Comparison of ENCODE assay signal across 1 fruit fly cellular context in the genomic region with DNA sequence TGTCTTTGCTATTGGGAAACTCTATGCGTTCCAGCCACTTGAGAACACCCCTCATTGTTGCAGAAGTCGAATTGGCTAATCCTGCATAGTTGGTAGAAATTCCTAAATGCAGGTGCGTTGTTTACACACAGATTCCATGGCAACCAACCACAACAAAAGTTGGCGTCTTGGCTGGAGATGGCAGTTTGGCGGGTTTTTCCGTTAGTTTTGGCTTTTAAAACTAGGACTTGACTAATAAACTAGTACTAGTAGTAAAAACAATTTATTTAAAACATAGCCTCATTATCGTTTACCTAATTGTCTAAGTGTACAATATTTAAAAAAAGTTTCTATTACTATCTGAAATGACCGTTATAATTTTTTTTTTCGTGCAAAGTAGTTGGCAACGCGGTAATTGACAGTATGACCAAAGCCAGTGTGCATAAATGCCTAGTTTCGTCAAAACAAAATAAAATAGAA.
TF ChIP-seq lines count a peak whose summit lies in the region.

Gene Exo70, plus strand, starts transcription at position 413 of the 459 bp plus-strand sequence.

TF ChIP-seq in whole organism, embryonic, 481 proteins besides CTCF, POLR2A, EP300 and RAD21 (continued from another document):
- TF ChIP-seq CG3995 (GFP tag; optimal IDR thresholded peaks at IDR 0.05; lab: Kevin White, UChicago) = no peak
- TF ChIP-seq ac (GFP tag; optimal IDR thresholded peaks at IDR 0.05; lab: Kevin White, UChicago) = no peak
- no peak for TF ChIP-seq CG1792 (GFP tag; optimal IDR thresholded peaks at IDR 0.05; lab: Kevin White, UChicago)
- no peak for TF ChIP-seq Hand (GFP tag; optimal IDR thresholded peaks at IDR 0.05; lab: Kevin White, UChicago)
- TF ChIP-seq twi (tag; optimal IDR thresholded peaks at IDR 0.05; lab: Kevin White, UChicago) = no peak
- TF ChIP-seq CG12071 (GFP tag; optimal IDR thresholded peaks at IDR 0.05; lab: Kevin White, UChicago) = no peak
- TF ChIP-seq CG13287 (GFP tag; IDR thresholded peaks at IDR 0.05; lab: Robert Waterston, UW; ENCODE audit: partially characterized antibody) = peak; percentile 28; the same call in 1 of the 2 replicates
- no peak for TF ChIP-seq CG43689 (GFP tag; IDR thresholded peaks at IDR 0.05; lab: Robert Waterston, UW)
- TF ChIP-seq ara (GFP tag; IDR thresholded peaks at IDR 0.05; lab: Robert Waterston, UW) = no peak
- TF ChIP-seq CG33213 (GFP tag; optimal IDR thresholded peaks at IDR 0.05; lab: Kevin White, UChicago) = no peak
- no peak for TF ChIP-seq CG6175 (GFP tag; IDR thresholded peaks at IDR 0.05; lab: Robert Waterston, UW)
- TF ChIP-seq CG10543 (GFP tag; optimal IDR thresholded peaks at IDR 0.05; lab: Kevin White, UChicago) = no peak
- TF ChIP-seq usp (GFP tag; optimal IDR thresholded peaks at IDR 0.05; lab: Kevin White, UChicago) = no peak
- no peak for TF ChIP-seq CG14014 (GFP tag; IDR thresholded peaks at IDR 0.05; lab: Robert Waterston, UW)
- TF ChIP-seq CG6689 (GFP tag; IDR thresholded peaks at IDR 0.05; lab: Robert Waterston, UW) = no peak
- peak; percentile 18 for TF ChIP-seq fu2 (GFP tag; optimal IDR thresholded peaks at IDR 0.05; lab: Kevin White, UChicago)
- no peak for TF ChIP-seq Gug (GFP tag; IDR thresholded peaks at IDR 0.05; lab: Robert Waterston, UW)
- no peak for TF ChIP-seq Dad (GFP tag; optimal IDR thresholded peaks at IDR 0.05; lab: Kevin White, UChicago)
- no peak for TF ChIP-seq Adf1 (GFP tag; IDR thresholded peaks at IDR 0.05; lab: Robert Waterston, UW)
- TF ChIP-seq nom (GFP tag; optimal IDR thresholded peaks at IDR 0.05; lab: Kevin White, UChicago) = no peak
- no peak for TF ChIP-seq Poxn (GFP tag; IDR thresholded peaks at IDR 0.05; lab: Robert Waterston, UW)
- TF ChIP-seq slp2 (GFP tag; optimal IDR thresholded peaks at IDR 0.05; lab: Kevin White, UChicago) = no peak
- no peak for TF ChIP-seq abd-A (tag; optimal IDR thresholded peaks at IDR 0.05; lab: Kevin White, UChicago)
- TF ChIP-seq CG4424 (GFP tag; optimal IDR thresholded peaks at IDR 0.05; lab: Kevin White, UChicago) = no peak
- TF ChIP-seq CG2712 (tag; optimal IDR thresholded peaks at IDR 0.05; lab: Kevin White, UChicago) = peak; percentile 13
- TF ChIP-seq repo (GFP tag; optimal IDR thresholded peaks at IDR 0.05; lab: Kevin White, UChicago) = no peak
- no peak for TF ChIP-seq CG18476 (GFP tag; optimal IDR thresholded peaks at IDR 0.05; lab: Kevin White, UChicago)
- peak; percentile 50 for TF ChIP-seq Sry-δ (GFP tag; optimal IDR thresholded peaks at IDR 0.05; lab: Kevin White, UChicago)
- peak; percentile 65 for TF ChIP-seq phol (tag; optimal IDR thresholded peaks at IDR 0.05; lab: Kevin White, UChicago)
- no peak for TF ChIP-seq Trl (optimal IDR thresholded peaks at IDR 0.05; lab: Kevin White, UChicago)
- TF ChIP-seq Trl (GFP tag; optimal IDR thresholded peaks at IDR 0.05; lab: Kevin White, UChicago) = no peak
- TF ChIP-seq CG1647 (GFP tag; optimal IDR thresholded peaks at IDR 0.05; lab: Kevin White, UChicago) = no peak
- no peak for TF ChIP-seq CG34224 (GFP tag; IDR thresholded peaks at IDR 0.05; lab: Robert Waterston, UW; ENCODE audit: partially characterized antibody)
- TF ChIP-seq CG10431 (GFP tag; optimal IDR thresholded peaks at IDR 0.05; lab: Kevin White, UChicago) = no peak
- no peak for TF ChIP-seq CG13296 (GFP tag; optimal IDR thresholded peaks at IDR 0.05; lab: Kevin White, UChicago)
- TF ChIP-seq Sox100B (GFP tag; optimal IDR thresholded peaks at IDR 0.05; lab: Kevin White, UChicago) = no peak
- no peak for TF ChIP-seq sens-2 (GFP tag; IDR thresholded peaks at IDR 0.05; lab: Robert Waterston, UW)
- TF ChIP-seq sug (tag; optimal IDR thresholded peaks at IDR 0.05; lab: Kevin White, UChicago) = no peak
- peak; percentile 90 for TF ChIP-seq sens (GFP tag; lab: Kevin White, UChicago)
- TF ChIP-seq da (GFP tag; optimal IDR thresholded peaks at IDR 0.05; lab: Kevin White, UChicago) = no peak
- no peak for TF ChIP-seq maf-S (GFP tag; optimal IDR thresholded peaks at IDR 0.05; lab: Kevin White, UChicago)
- TF ChIP-seq Hr78 (GFP tag; optimal IDR thresholded peaks at IDR 0.05; lab: Kevin White, UChicago) = no peak
- no peak for TF ChIP-seq crol (GFP tag; IDR thresholded peaks at IDR 0.05; lab: Robert Waterston, UW)
- TF ChIP-seq wek (GFP tag; optimal IDR thresholded peaks at IDR 0.05; lab: Kevin White, UChicago) = no peak
- TF ChIP-seq Nf-YB (GFP tag; optimal IDR thresholded peaks at IDR 0.05; lab: Kevin White, UChicago) = no peak
- TF ChIP-seq CG3407 (GFP tag; optimal IDR thresholded peaks at IDR 0.05; lab: Kevin White, UChicago) = no peak
- TF ChIP-seq ham (GFP tag; IDR thresholded peaks at IDR 0.05; lab: Robert Waterston, UW) = no peak
- no peak for TF ChIP-seq CG15011 (GFP tag; optimal IDR thresholded peaks at IDR 0.05; lab: Kevin White, UChicago)
- no peak for TF ChIP-seq CG4328 (GFP tag; optimal IDR thresholded peaks at IDR 0.05; lab: Kevin White, UChicago)
- no peak for TF ChIP-seq Ets65A (GFP tag; lab: Kevin White, UChicago)
- peak; percentile 19 for TF ChIP-seq fd3F (GFP tag; optimal IDR thresholded peaks at IDR 0.05; lab: Kevin White, UChicago)
- TF ChIP-seq zfh2 (GFP tag; optimal IDR thresholded peaks at IDR 0.05; lab: Kevin White, UChicago) = no peak
- no peak; the same call in 2 of the 3 replicates for TF ChIP-seq Opbp (GFP tag; IDR thresholded peaks at IDR 0.05; lab: Robert Waterston, UW; ENCODE audit: partially characterized antibody)
- TF ChIP-seq CG12659 (GFP tag; optimal IDR thresholded peaks at IDR 0.05; lab: Kevin White, UChicago) = peak; percentile 54
- no peak for TF ChIP-seq Ptx1 (GFP tag; IDR thresholded peaks at IDR 0.05; lab: Robert Waterston, UW)
- TF ChIP-seq CG11504 (tag; optimal IDR thresholded peaks at IDR 0.05; lab: Kevin White, UChicago) = no peak
- TF ChIP-seq zfh1 (GFP tag; IDR thresholded peaks at IDR 0.05; lab: Robert Waterston, UW) = no peak
- TF ChIP-seq CG15479 (GFP tag; optimal IDR thresholded peaks at IDR 0.05; lab: Kevin White, UChicago) = no peak
- no peak for TF ChIP-seq D19B (GFP tag; optimal IDR thresholded peaks at IDR 0.05; lab: Kevin White, UChicago)
- TF ChIP-seq caup (GFP tag; optimal IDR thresholded peaks at IDR 0.05; lab: Kevin White, UChicago; ENCODE audit: severe bottlenecking) = no peak
- TF ChIP-seq otp (GFP tag; IDR thresholded peaks at IDR 0.05; lab: Robert Waterston, UW) = no peak
- TF ChIP-seq CG14050 (GFP tag; IDR thresholded peaks at IDR 0.05; lab: Robert Waterston, UW) = no peak
- no peak for TF ChIP-seq inv (GFP tag; IDR thresholded peaks at IDR 0.05; lab: Robert Waterston, UW; ENCODE audit: partially characterized antibody)
- no peak for TF ChIP-seq CG31441 (GFP tag; IDR thresholded peaks at IDR 0.05; lab: Robert Waterston, UW)
- TF ChIP-seq CG2678 (tag; optimal IDR thresholded peaks at IDR 0.05; lab: Kevin White, UChicago) = no peak
- TF ChIP-seq fru (optimal IDR thresholded peaks at IDR 0.05; lab: Kevin White, UChicago) = no peak
- TF ChIP-seq Dip3 (GFP tag; optimal IDR thresholded peaks at IDR 0.05; lab: Kevin White, UChicago) = no peak
- no peak for TF ChIP-seq CG7786 (GFP tag; optimal IDR thresholded peaks at IDR 0.05; lab: Kevin White, UChicago)
- no peak for TF ChIP-seq CG2202 (tag; optimal IDR thresholded peaks at IDR 0.05; lab: Kevin White, UChicago)
- TF ChIP-seq salm (tag; optimal IDR thresholded peaks at IDR 0.05; lab: Kevin White, UChicago) = peak; percentile 13
- TF ChIP-seq CG1024 (GFP tag; IDR thresholded peaks at IDR 0.05; lab: Robert Waterston, UW) = no peak
